Fruit fly (Drosophila melanogaster) whole organism, wandering third instar larva: ENCODE results near the gene CG11999.
A peak's percentile ranks its signal among the peaks of the same experiment; 100 is the strongest.

Source experiments
- Abd-B ChIP-seq: fragments of >200 bp; optimal IDR thresholded peaks from 2 replicates; lab custom pipeline; 2017; ENCODE audit warnings: missing biosample characterization, missing genetic modification characterization
- CG32264 ChIP-seq: fragments of 200-800 bp; sonication (Bioruptor generic); optimal IDR thresholded peaks from 2 replicates; lab custom pipeline; 2016; ENCODE audit warnings: missing biosample characterization, missing genetic modification characterization
- CG9705 ChIP-seq: fragments of 200-800 bp; sonication (Bioruptor generic); optimal IDR thresholded peaks from 2 replicates; lab custom pipeline; 2018; ENCODE audit warnings: missing biosample characterization, mild to moderate bottlenecking, missing genetic modification characterization
- CrebA ChIP-seq: fragments of 200-800 bp; sonication (Bioruptor generic); optimal IDR thresholded peaks from 2 replicates; lab custom pipeline; 2016; ENCODE audit warnings: missing biosample characterization, mild to moderate bottlenecking, missing genetic modification characterization, borderline replicate concordance
- Dif ChIP-seq: fragments of 200-275, 200-300 bp; sonication (Bioruptor generic); optimal IDR thresholded peaks from 2 replicates; lab custom pipeline; 2018; ENCODE audit warnings: missing biosample characterization, missing genetic modification characterization; ENCODE audit not compliant: partially characterized antibody
- GATAd ChIP-seq: sonication (Bioruptor generic); optimal IDR thresholded peaks from 2 replicates; lab custom pipeline; 2016; ENCODE audit warnings: missing biosample characterization, missing genetic modification characterization
- Hnf4 ChIP-seq: fragments of 200-800 bp; sonication (Bioruptor generic); optimal IDR thresholded peaks from 2 replicates; lab custom pipeline; 2016; ENCODE audit warnings: missing biosample characterization, mild to moderate bottlenecking, missing genetic modification characterization
- Hr78 ChIP-seq: fragments of >200 bp; optimal IDR thresholded peaks from 2 replicates; lab custom pipeline; 2017; ENCODE audit warnings: missing biosample characterization, missing genetic modification characterization
- Hr83 ChIP-seq: fragments of 200-300 bp; sonication (Bioruptor generic); optimal IDR thresholded peaks from 2 replicates; lab custom pipeline; 2016; ENCODE audit warnings: missing biosample characterization, mild to moderate bottlenecking, missing genetic modification characterization, moderate library complexity; ENCODE audit not compliant: poor library complexity, severe bottlenecking
- Jra ChIP-seq: sonication (Bioruptor generic); optimal IDR thresholded peaks from 2 replicates; lab custom pipeline; 2016; ENCODE audit warnings: missing biosample characterization, missing genetic modification characterization
- Mio ChIP-seq: sonication (Bioruptor generic); optimal IDR thresholded peaks from 2 replicates; lab custom pipeline; 2016; ENCODE audit warnings: missing biosample characterization, missing genetic modification characterization
- Myc ChIP-seq: fragments of >200 bp; optimal IDR thresholded peaks from 2 replicates; lab custom pipeline; 2017
- N ChIP-seq: fragments of >200 bp; optimal IDR thresholded peaks from 2 replicates; lab custom pipeline; 2018; ENCODE audit warnings: missing biosample characterization, missing external identifiers, missing genetic modification characterization
- OdsH ChIP-seq: fragments of 200-800 bp; sonication (Bioruptor generic); optimal IDR thresholded peaks from 2 replicates; lab custom pipeline; 2016; ENCODE audit warnings: missing biosample characterization, mild to moderate bottlenecking, missing genetic modification characterization
- Rel ChIP-seq, 2 experiments: fragments of 200-800 bp; sonication (Bioruptor generic) in 1 of 2; optimal IDR thresholded peaks; 2 replicates in 1 of 2; 3 replicates in 1 of 2; lab custom pipeline; 2016 to 2019; ENCODE audit warnings: mild to moderate bottlenecking in 2 of 2, missing biosample characterization in 2 of 2, missing genetic modification characterization in 2 of 2, moderate library complexity in 1 of 2
- Sp1 ChIP-seq: fragments of 200-800 bp; sonication (Bioruptor generic); optimal IDR thresholded peaks from 3 replicates; lab custom pipeline; 2019; ENCODE audit warnings: missing biosample characterization, mild to moderate bottlenecking, missing genetic modification characterization, moderate library complexity
- Vsx2 ChIP-seq: fragments of 200-300, 225-300 bp; sonication (Bioruptor generic); optimal IDR thresholded peaks from 2 replicates; lab custom pipeline; 2018; ENCODE audit warnings: missing biosample characterization, missing genetic modification characterization; ENCODE audit not compliant: partially characterized antibody
- br ChIP-seq: fragments of 200-800 bp; sonication (Bioruptor generic); optimal IDR thresholded peaks from 2 replicates; lab custom pipeline; 2016; ENCODE audit warnings: missing biosample characterization, missing genetic modification characterization
- brk ChIP-seq: fragments of 200-800 bp; sonication (Bioruptor generic); optimal IDR thresholded peaks from 2 replicates; lab custom pipeline; 2016; ENCODE audit warnings: missing biosample characterization, mild to moderate bottlenecking, missing genetic modification characterization
- dl ChIP-seq, 2 experiments: fragments of 175-275, 200-275 bp in 1 of 2; fragments of 200-275 bp in 1 of 2; sonication (Bioruptor generic); optimal IDR thresholded peaks; lab custom pipeline; 2018; ENCODE audit warnings: mild to moderate bottlenecking in 2 of 2, missing biosample characterization in 2 of 2, missing genetic modification characterization in 2 of 2, moderate library complexity in 2 of 2; ENCODE audit not compliant: partially characterized antibody in 2 of 2, insufficient read depth in 1 of 2
- dsf ChIP-seq: sonication (Bioruptor generic); optimal IDR thresholded peaks from 2 replicates; lab custom pipeline; 2016; ENCODE audit warnings: missing biosample characterization, missing genetic modification characterization, borderline replicate concordance
- ey ChIP-seq: fragments of 200-800 bp; sonication (Bioruptor generic); optimal IDR thresholded peaks from 2 replicates; lab custom pipeline; 2016; ENCODE audit warnings: missing biosample characterization, missing genetic modification characterization
- foxo ChIP-seq, 2 experiments: fragments of 200-800 bp; sonication (Bioruptor generic); optimal IDR thresholded peaks; 2 replicates in 1 of 2; 3 replicates in 1 of 2; lab custom pipeline; 2016 to 2017; ENCODE audit warnings: missing biosample characterization in 2 of 2, missing genetic modification characterization in 2 of 2
- fru ChIP-seq: fragments of 200-800 bp; sonication (Bioruptor generic); optimal IDR thresholded peaks from 3 replicates; lab custom pipeline; 2016; ENCODE audit warnings: missing biosample characterization, mild to moderate bottlenecking, missing genetic modification characterization
- h ChIP-seq: fragments of 200-800 bp; sonication (Bioruptor generic); optimal IDR thresholded peaks from 3 replicates; lab custom pipeline; 2016; ENCODE audit warnings: missing biosample characterization, mild to moderate bottlenecking, missing genetic modification characterization
- jim ChIP-seq: fragments of 175-275, 200-325 bp; sonication (Bioruptor generic); optimal IDR thresholded peaks from 2 replicates; lab custom pipeline; 2016; ENCODE audit warnings: missing biosample characterization, mild to moderate bottlenecking, missing genetic modification characterization
- lola ChIP-seq: fragments of >200 bp; optimal IDR thresholded peaks from 2 replicates; lab custom pipeline; 2017; ENCODE audit warnings: missing biosample characterization, missing genetic modification characterization
- pan ChIP-seq: fragments of >200 bp; optimal IDR thresholded peaks from 2 replicates; lab custom pipeline; 2017
- psq ChIP-seq: fragments of 200-800 bp; sonication (Bioruptor generic); optimal IDR thresholded peaks from 3 replicates; lab custom pipeline; 2017; ENCODE audit warnings: missing biosample characterization, mild to moderate bottlenecking, missing genetic modification characterization, moderate library complexity
- rgr ChIP-seq: fragments of 200-800 bp; sonication (Bioruptor generic); optimal IDR thresholded peaks from 3 replicates; lab custom pipeline; 2016; ENCODE audit warnings: missing biosample characterization, mild to moderate bottlenecking, missing genetic modification characterization
- sage ChIP-seq: fragments of 200-800 bp; sonication (Bioruptor generic); optimal IDR thresholded peaks from 2 replicates; lab custom pipeline; 2016; ENCODE audit warnings: missing biosample characterization, mild to moderate bottlenecking, missing genetic modification characterization
- sv ChIP-seq: fragments of 200-800 bp; sonication (Bioruptor generic); optimal IDR thresholded peaks from 3 replicates; lab custom pipeline; 2016; ENCODE audit warnings: missing biosample characterization, missing genetic modification characterization
- tai ChIP-seq: sonication (Bioruptor generic); optimal IDR thresholded peaks from 2 replicates; lab custom pipeline; 2016; ENCODE audit warnings: missing biosample characterization, missing genetic modification characterization
- usp ChIP-seq: fragments of >200 bp; optimal IDR thresholded peaks from 2 replicates; lab custom pipeline; 2017; ENCODE audit warnings: missing biosample characterization, missing genetic modification characterization
- woc ChIP-seq: sonication (Bioruptor generic); optimal IDR thresholded peaks from 2 replicates; lab custom pipeline; 2016; ENCODE audit warnings: missing biosample characterization, mild to moderate bottlenecking, missing genetic modification characterization

The CG11999 gene

DNA sequence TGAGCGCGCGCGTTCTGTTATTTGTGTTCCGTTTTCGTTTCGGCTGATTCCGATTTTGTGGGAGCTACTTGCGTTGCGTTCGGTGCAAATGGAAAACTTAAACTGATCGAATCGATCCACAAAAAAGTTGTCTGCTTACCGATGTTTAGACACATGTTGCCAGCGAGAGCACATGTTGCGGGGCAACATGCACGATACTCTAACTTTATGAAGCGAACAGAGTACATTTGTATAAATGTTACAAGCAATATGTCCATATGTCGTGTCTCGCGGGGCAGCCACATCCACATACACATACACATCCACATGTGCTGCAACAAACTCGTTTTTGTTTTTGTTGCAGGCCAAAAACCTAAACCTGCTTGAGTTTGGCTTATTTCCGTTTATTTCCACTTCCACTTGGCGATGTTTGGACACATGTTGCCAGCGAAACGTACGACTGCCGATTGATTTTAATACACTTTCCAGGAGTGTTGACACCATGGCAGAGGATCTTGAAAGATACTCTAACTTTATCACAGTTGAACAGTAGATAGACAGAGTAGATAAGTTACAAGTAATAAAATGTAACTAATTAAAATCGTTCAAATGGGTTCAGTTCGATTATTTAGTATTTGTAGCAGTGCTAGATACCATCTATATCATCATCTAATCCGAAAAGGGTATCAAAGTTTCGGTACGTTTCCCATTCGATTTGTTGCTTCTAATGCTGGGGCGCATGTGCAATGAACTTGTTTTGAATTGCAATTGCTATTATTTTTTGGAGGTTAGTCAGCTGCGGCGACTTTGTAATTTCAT lies 30.6 kb downstream of the CG11999 start:
- TF ChIP-seq Myc (lab: Kevin White, UChicago), result no peak
- no peak for TF ChIP-seq GATAd (GFP tag; lab: Kevin White, UChicago)
- no peak for TF ChIP-seq br (GFP tag; lab: Kevin White, UChicago)
- TF ChIP-seq fru (GFP tag; lab: Kevin White, UChicago), result no peak
- TF ChIP-seq rgr (GFP tag; lab: Kevin White, UChicago), result peak; percentile 23
- peak; percentile 11 for TF ChIP-seq Rel (GFP tag; optimal IDR thresholded peaks at IDR 0.05; lab: Kevin White, UChicago)
- TF ChIP-seq Rel (tag; optimal IDR thresholded peaks at IDR 0.05; lab: Kevin White, UChicago), result no peak
- TF ChIP-seq N (GFP tag; lab: Kevin White, UChicago), result no peak
- peak; percentile 40 for TF ChIP-seq h
- peak; percentile 3 to 11 for TF ChIP-seq dl (GFP tag; optimal IDR thresholded peaks at IDR 0.05; lab: Kevin White, UChicago; ENCODE audit: insufficient read depth in 1 of 2, partially characterized antibody in 2 of 2)
- peak; percentile 67 for TF ChIP-seq CrebA (GFP tag; lab: Kevin White, UChicago)
- no peak for TF ChIP-seq Hr83 (GFP tag; lab: Kevin White, UChicago)
- no peak for TF ChIP-seq Hnf4 (GFP tag; lab: Kevin White, UChicago)
- no peak for TF ChIP-seq Sp1
- TF ChIP-seq ey (GFP tag; lab: Kevin White, UChicago), result no peak
- TF ChIP-seq psq (GFP tag; lab: Kevin White, UChicago), result peak; percentile 33
- TF ChIP-seq Hr78, result no peak
- no peak for TF ChIP-seq Abd-B
- TF ChIP-seq Vsx2 (GFP tag; lab: Kevin White, UChicago), result peak; percentile 45
- TF ChIP-seq foxo (GFP tag; optimal IDR thresholded peaks at IDR 0.05; lab: Kevin White, UChicago), result no peak

DNA sequence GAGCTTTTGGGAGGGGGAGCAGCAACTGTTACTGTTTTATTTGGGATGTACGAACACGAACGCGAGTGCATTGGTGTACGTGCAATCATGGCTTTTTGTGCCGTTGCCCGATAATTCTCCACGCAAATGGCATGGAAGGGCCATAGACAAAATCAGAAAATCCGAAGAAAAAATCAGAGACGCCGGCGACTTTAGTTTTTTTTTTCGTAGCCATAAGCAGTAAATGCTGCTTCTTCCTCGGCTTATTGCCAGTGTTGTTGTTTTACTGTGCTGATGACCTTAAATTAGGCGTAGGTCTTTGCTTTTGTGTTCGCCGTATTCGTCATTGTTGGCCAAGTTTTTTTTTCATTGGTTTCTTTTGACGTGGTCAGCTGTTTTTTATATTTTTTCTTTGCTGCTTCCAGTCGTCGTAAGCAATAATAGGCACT lies 32.4 kb downstream of the CG11999 start:
- no peak for TF ChIP-seq brk (GFP tag; lab: Kevin White, UChicago)
- no peak for TF ChIP-seq dl (GFP tag; optimal IDR thresholded peaks at IDR 0.05; lab: Kevin White, UChicago; ENCODE audit: insufficient read depth in 1 of 2, partially characterized antibody in 2 of 2)
- TF ChIP-seq Rel (GFP tag; optimal IDR thresholded peaks at IDR 0.05; lab: Kevin White, UChicago), result no peak
- TF ChIP-seq Rel (tag; optimal IDR thresholded peaks at IDR 0.05; lab: Kevin White, UChicago), result no peak
- TF ChIP-seq usp (GFP tag; lab: Kevin White, UChicago), result no peak
- TF ChIP-seq OdsH (GFP tag; lab: Kevin White, UChicago), result no peak
- TF ChIP-seq sv (GFP tag; lab: Kevin White, UChicago), result no peak
- no peak for TF ChIP-seq Hr78
- no peak for TF ChIP-seq dsf (GFP tag; lab: Kevin White, UChicago)
- no peak for TF ChIP-seq Hr83 (GFP tag; lab: Kevin White, UChicago)
- TF ChIP-seq CrebA (GFP tag; lab: Kevin White, UChicago), result no peak

- TF ChIP-seq h, result peak; percentile 17
- no peak for TF ChIP-seq dsf (GFP tag; lab: Kevin White, UChicago)
- TF ChIP-seq Sp1, result peak; percentile 13
Measured at dm6 chr3R:5320672-5321071, 33.9 kb downstream of the CG11999 start.

dm6 chr3R:5319059-5319785 lies 35.3 kb downstream of the CG11999 start:
- TF ChIP-seq usp (GFP tag; lab: Kevin White, UChicago) (no peak), Hr78 (no peak), ey (GFP tag; lab: Kevin White, UChicago) (no peak), Hnf4 (GFP tag; lab: Kevin White, UChicago) (peak; percentile 74), Abd-B (no peak), h (peak; percentile 72), tai (GFP tag; lab: Kevin White, UChicago) (peak; percentile 72), pan (lab: Kevin White, UChicago) (no peak), Vsx2 (GFP tag; lab: Kevin White, UChicago) (no peak), CG9705 (GFP tag; lab: Kevin White, UChicago) (no peak), Jra (GFP tag; lab: Kevin White, UChicago) (peak; percentile 34), lola (no peak), rgr (GFP tag; lab: Kevin White, UChicago) (peak; percentile 64), Rel (GFP tag; optimal IDR thresholded peaks at IDR 0.05; lab: Kevin White, UChicago) (no peak), Rel (tag; optimal IDR thresholded peaks at IDR 0.05; lab: Kevin White, UChicago) (no peak), fru (GFP tag; lab: Kevin White, UChicago) (peak; percentile 40), sage (peak; percentile 40), GATAd (GFP tag; lab: Kevin White, UChicago) (no peak), OdsH (GFP tag; lab: Kevin White, UChicago) (peak; percentile 70), N (GFP tag; lab: Kevin White, UChicago) (no peak), sv (GFP tag; lab: Kevin White, UChicago) (no peak), CG32264 (GFP tag; lab: Kevin White, UChicago) (peak; percentile 39), br (GFP tag; lab: Kevin White, UChicago) (peak; percentile 46), jim (GFP tag; lab: Kevin White, UChicago) (no peak), dsf (GFP tag; lab: Kevin White, UChicago) (peak; percentile 24), brk (GFP tag; lab: Kevin White, UChicago) (peak; percentile 39), Mio (GFP tag; lab: Kevin White, UChicago) (no peak), Hr83 (GFP tag; lab: Kevin White, UChicago) (peak; percentile 77), Myc (lab: Kevin White, UChicago) (no peak), dl (GFP tag; optimal IDR thresholded peaks at IDR 0.05; lab: Kevin White, UChicago; ENCODE audit: insufficient read depth in 1 of 2, partially characterized antibody in 2 of 2) (no peak), Dif (no peak), woc (GFP tag; lab: Kevin White, UChicago) (no peak)
